Worm (Caenorhabditis elegans) whole organism, L3 larva: ENCODE results near the gene mks-5.

Experiments
- R02D3.7 ChIP-seq: fragments of 150-350 bp; optimal IDR thresholded peaks from 2 replicates; lab custom pipeline; 2014; ENCODE audit warnings: missing biosample characterization, missing genetic modification characterization
- ceh-28 ChIP-seq: fragments of 150-350 bp; optimal IDR thresholded peaks from 2 replicates; lab custom pipeline; 2014; ENCODE audit warnings: missing biosample characterization, missing genetic modification reagents, missing genetic modification characterization
- ceh-9 ChIP-seq: sonication (generic microtip); optimal IDR thresholded peaks from 2 replicates; lab custom pipeline; 2018; ENCODE audit warnings: missing biosample characterization, missing genetic modification characterization
- fkh-10 ChIP-seq: sonication (generic microtip); optimal IDR thresholded peaks from 2 replicates; lab custom pipeline; 2017; ENCODE audit warnings: missing biosample characterization, missing genetic modification reagents, missing genetic modification characterization
- fos-1 ChIP-seq: fragments of 150-350 bp; optimal IDR thresholded peaks from 2 replicates; lab custom pipeline; 2014; ENCODE audit warnings: missing biosample characterization, missing genetic modification characterization
- lin-39 ChIP-seq: fragments of 150-350 bp; optimal IDR thresholded peaks from 2 replicates; lab custom pipeline; 2018; ENCODE audit warnings: missing biosample characterization, missing genetic modification reagents, missing genetic modification characterization
- mdl-1 ChIP-seq: fragments of 150-350 bp; optimal IDR thresholded peaks from 2 replicates; lab custom pipeline; 2014; ENCODE audit warnings: missing biosample characterization, missing genetic modification characterization
- nhr-11 ChIP-seq: fragments of 150-350 bp; optimal IDR thresholded peaks from 2 replicates; lab custom pipeline; 2014; ENCODE audit warnings: missing biosample characterization, missing genetic modification characterization
- pqm-1 ChIP-seq: fragments of 150-350 bp; optimal IDR thresholded peaks from 2 replicates; lab custom pipeline; 2017; ENCODE audit warnings: missing biosample characterization, missing genetic modification characterization, inconsistent platforms
- snpc-4 ChIP-seq: fragments of 150-350 bp; optimal IDR thresholded peaks from 2 replicates; lab custom pipeline; 2014; ENCODE audit warnings: missing biosample characterization, missing genetic modification characterization

DNA sequence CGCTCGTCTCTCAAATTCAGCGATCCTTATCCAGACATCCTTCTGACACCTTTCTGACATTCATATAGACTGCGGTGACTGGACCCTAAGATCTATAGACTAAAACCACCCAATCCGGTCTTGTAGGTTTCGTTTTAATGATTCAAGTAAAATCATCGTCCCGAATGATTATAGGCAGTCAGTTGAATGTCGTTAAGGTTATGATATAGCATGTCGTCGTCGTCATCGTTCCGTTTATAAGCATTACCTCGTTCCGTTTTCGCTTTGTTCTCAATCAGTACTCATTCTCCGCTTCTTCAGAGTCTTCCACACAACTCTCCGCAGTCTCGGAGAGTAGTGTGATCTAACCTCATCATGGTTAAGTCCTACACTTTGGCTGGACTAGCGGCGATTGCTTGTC, 11.4 kb upstream of the mks-5 start, which contains the start of gene bli-1:
- no peak for TF ChIP-seq nhr-11 (tag; lab: Kevin White, UChicago)
- TF ChIP-seq R02D3.7 (tag; lab: Kevin White, UChicago) = no peak
- TF ChIP-seq pqm-1 (tag; lab: Kevin White, UChicago) = no peak
- no peak for TF ChIP-seq fos-1
- no peak for TF ChIP-seq lin-39 (tag; lab: Kevin White, UChicago)
- TF ChIP-seq mdl-1 (tag; lab: Kevin White, UChicago) = no peak
- no peak for TF ChIP-seq ceh-9 (tag; lab: Kevin White, UChicago)
- TF ChIP-seq fkh-10 = no peak
- no peak for TF ChIP-seq ceh-28 (tag; lab: Kevin White, UChicago)
- no peak for TF ChIP-seq snpc-4 (tag; lab: Kevin White, UChicago)
